Comparison of ENCODE assay signal across 1 fruit fly cellular context in the genomic region with DNA sequence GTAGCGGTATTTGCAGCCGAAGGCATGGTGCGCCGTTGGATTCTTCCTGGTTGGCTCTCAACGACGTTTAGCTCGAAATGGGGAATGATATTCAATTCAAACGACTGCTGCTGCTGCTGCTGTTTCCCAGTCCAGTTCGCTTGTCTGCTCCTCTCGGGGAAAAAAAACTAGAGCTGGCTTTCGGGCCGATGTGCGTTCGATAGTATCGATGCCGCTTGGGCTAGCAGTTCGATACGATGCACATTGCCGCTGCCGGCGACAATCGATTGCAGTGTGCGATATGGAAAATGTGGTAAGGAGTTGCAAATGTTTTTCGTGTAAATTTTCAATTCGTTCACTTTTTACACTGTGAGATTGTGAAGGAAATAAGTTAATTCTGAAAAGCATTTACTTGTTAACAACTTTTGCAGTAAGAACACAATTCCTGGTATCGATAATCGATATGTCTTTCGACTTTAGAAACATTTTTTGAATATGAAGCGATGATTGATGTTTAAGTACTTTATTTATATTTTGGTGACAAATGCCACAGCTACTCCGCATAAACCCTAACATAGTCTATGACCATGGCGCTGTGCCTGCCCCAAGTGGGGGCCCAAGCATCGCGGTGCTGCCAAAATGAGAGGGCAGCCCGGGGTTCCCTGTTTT.
A peak's percentile ranks its signal among the peaks of the same experiment; 100 is the strongest.
TF ChIP-seq lines count a peak whose summit lies in the region.

Capr (minus strand) TSS at position 339 of the 648 bp plus-strand sequence.

TF ChIP-seq in whole organism, embryonic, 481 proteins besides CTCF, POLR2A, EP300 and RAD21 (continued from another document and continues in another):
- TF ChIP-seq CG15011 (GFP tag; optimal IDR thresholded peaks at IDR 0.05; lab: Kevin White, UChicago) (no peak), Mes4 (GFP tag; optimal IDR thresholded peaks at IDR 0.05; lab: Kevin White, UChicago) (peak; percentile 30), tgo (GFP tag; IDR thresholded peaks at IDR 0.05; lab: Robert Waterston, UW) (no peak), CG3281 (GFP tag; optimal IDR thresholded peaks at IDR 0.05; lab: Kevin White, UChicago) (no peak), wor (GFP tag; IDR thresholded peaks at IDR 0.05; lab: Robert Waterston, UW) (no peak), ERR (GFP tag; optimal IDR thresholded peaks at IDR 0.05; lab: Kevin White, UChicago) (peak; percentile 32), D (optimal IDR thresholded peaks at IDR 0.05; lab: Kevin White, UChicago) (no peak), D (GFP tag; optimal IDR thresholded peaks at IDR 0.05; lab: Kevin White, UChicago) (no peak), eyg (GFP tag; optimal IDR thresholded peaks at IDR 0.05; lab: Kevin White, UChicago) (peak; percentile 8), Nf-YB (GFP tag; optimal IDR thresholded peaks at IDR 0.05; lab: Kevin White, UChicago) (no peak), chn (GFP tag; optimal IDR thresholded peaks at IDR 0.05; lab: Kevin White, UChicago) (no peak), bowl (GFP tag; IDR thresholded peaks at IDR 0.05; lab: Robert Waterston, UW) (no peak), schlank (tag; optimal IDR thresholded peaks at IDR 0.05; lab: Kevin White, UChicago) (no peak), CG14965 (GFP tag; optimal IDR thresholded peaks at IDR 0.05; lab: Kevin White, UChicago; ENCODE audit: borderline replicate concordance) (no peak), croc (GFP tag; conservative IDR thresholded peaks at IDR 0.05; lab: Robert Waterston, UW) (no peak), sisA (GFP tag; IDR thresholded peaks at IDR 0.05; lab: Robert Waterston, UW) (no peak), disco-r (GFP tag; optimal IDR thresholded peaks at IDR 0.05; lab: Kevin White, UChicago) (no peak), cwo (GFP tag; optimal IDR thresholded peaks at IDR 0.05; lab: Kevin White, UChicago) (no peak), E2f2 (GFP tag; IDR thresholded peaks at IDR 0.05; lab: Robert Waterston, UW) (peak; percentile 86), bsh (GFP tag; optimal IDR thresholded peaks at IDR 0.05; lab: Kevin White, UChicago) (peak in 1 of 2 experiments; percentile 15), CG11085 (GFP tag; IDR thresholded peaks at IDR 0.05; lab: Robert Waterston, UW) (no peak), D19A (tag; optimal IDR thresholded peaks at IDR 0.05; lab: Kevin White, UChicago) (no peak), Hr3 (GFP tag; optimal IDR thresholded peaks at IDR 0.05; lab: Kevin White, UChicago) (no peak), CG11695 (GFP tag; IDR thresholded peaks at IDR 0.05; lab: Robert Waterston, UW) (no peak), bcd (GFP tag; optimal IDR thresholded peaks at IDR 0.05; lab: Kevin White, UChicago) (peak; percentile 11), CG9932 (GFP tag; IDR thresholded peaks at IDR 0.05; lab: Robert Waterston, UW) (peak; percentile 84), esg (GFP tag; conservative IDR thresholded peaks at IDR 0.05; lab: Robert Waterston, UW) (no peak), scrt (GFP tag; optimal IDR thresholded peaks at IDR 0.05; lab: Kevin White, UChicago) (no peak), Lhr (GFP tag; optimal IDR thresholded peaks at IDR 0.05; lab: Kevin White, UChicago) (peak; percentile 37), luna (GFP tag; optimal IDR thresholded peaks at IDR 0.05; lab: Kevin White, UChicago) (peak; percentile 10), Deaf1 (tag; optimal IDR thresholded peaks at IDR 0.05; lab: Kevin White, UChicago) (peak; percentile 63), Dek (tag; optimal IDR thresholded peaks at IDR 0.05; lab: Kevin White, UChicago) (no peak), CG10431 (GFP tag; optimal IDR thresholded peaks at IDR 0.05; lab: Kevin White, UChicago) (no peak), toy (GFP tag; IDR thresholded peaks at IDR 0.05; lab: Robert Waterston, UW) (no peak), CG33557 (GFP tag; optimal IDR thresholded peaks at IDR 0.05; lab: Kevin White, UChicago) (no peak), CG18262 (tag; optimal IDR thresholded peaks at IDR 0.05; lab: Kevin White, UChicago) (peak; percentile 35), CG17802 (tag; optimal IDR thresholded peaks at IDR 0.05; lab: Kevin White, UChicago) (peak; percentile 14), CG6654 (GFP tag; optimal IDR thresholded peaks at IDR 0.05; lab: Kevin White, UChicago) (no peak), MBD-R2 (GFP tag; IDR thresholded peaks at IDR 0.05; lab: Robert Waterston, UW) (peak; percentile 83), CG18764 (GFP tag; optimal IDR thresholded peaks at IDR 0.05; lab: Kevin White, UChicago) (no peak), mam (GFP tag; optimal IDR thresholded peaks at IDR 0.05; lab: Kevin White, UChicago) (peak; percentile 64), ham (GFP tag; IDR thresholded peaks at IDR 0.05; lab: Robert Waterston, UW) (no peak), Eip74EF (GFP tag; optimal IDR thresholded peaks at IDR 0.05; lab: Kevin White, UChicago) (no peak), Trl (optimal IDR thresholded peaks at IDR 0.05; lab: Kevin White, UChicago) (no peak), Trl (GFP tag; optimal IDR thresholded peaks at IDR 0.05; lab: Kevin White, UChicago) (peak; percentile 39), nmo (GFP tag; optimal IDR thresholded peaks at IDR 0.05; lab: Kevin White, UChicago) (peak; percentile 55), NC2β (GFP tag; optimal IDR thresholded peaks at IDR 0.05; lab: Kevin White, UChicago) (no peak), crc (GFP tag; optimal IDR thresholded peaks at IDR 0.05; lab: Kevin White, UChicago) (no peak), CG15479 (GFP tag; optimal IDR thresholded peaks at IDR 0.05; lab: Kevin White, UChicago) (no peak), Sry-β (GFP tag; optimal IDR thresholded peaks at IDR 0.05; lab: Kevin White, UChicago) (no peak), CG6683 (GFP tag; optimal IDR thresholded peaks at IDR 0.05; lab: Kevin White, UChicago) (no peak), sob (GFP tag; IDR thresholded peaks at IDR 0.05; lab: Robert Waterston, UW) (peak; percentile 70), trh (GFP tag; optimal IDR thresholded peaks at IDR 0.05; lab: Kevin White, UChicago) (no peak), emc (GFP tag; optimal IDR thresholded peaks at IDR 0.05; lab: Kevin White, UChicago) (no peak), vvl (GFP tag; IDR thresholded peaks at IDR 0.05; lab: Robert Waterston, UW) (peak; percentile 53), psq (GFP tag; optimal IDR thresholded peaks at IDR 0.05; lab: Kevin White, UChicago) (no peak), sens-2 (GFP tag; IDR thresholded peaks at IDR 0.05; lab: Robert Waterston, UW) (no peak), mld (GFP tag; IDR thresholded peaks at IDR 0.05; lab: Robert Waterston, UW; ENCODE audit: partially characterized antibody) (peak; percentile 100), sqz (GFP tag; optimal IDR thresholded peaks at IDR 0.05; lab: Kevin White, UChicago) (peak; percentile 52), Doc2 (GFP tag; IDR thresholded peaks at IDR 0.05; lab: Robert Waterston, UW) (no peak), gt (GFP tag; IDR thresholded peaks at IDR 0.05; lab: Robert Waterston, UW) (no peak), nau (GFP tag; optimal IDR thresholded peaks at IDR 0.05; lab: Kevin White, UChicago) (no peak), Chrac-16 (GFP tag; optimal IDR thresholded peaks at IDR 0.05; lab: Kevin White, UChicago) (peak; percentile 5), slp2 (GFP tag; optimal IDR thresholded peaks at IDR 0.05; lab: Kevin White, UChicago) (no peak), CG8281 (tag; optimal IDR thresholded peaks at IDR 0.05; lab: Kevin White, UChicago) (no peak), Fer2 (tag; optimal IDR thresholded peaks at IDR 0.05; lab: Kevin White, UChicago) (no peak), sc (optimal IDR thresholded peaks at IDR 0.05; lab: Kevin White, UChicago) (no peak), sc (GFP tag; optimal IDR thresholded peaks at IDR 0.05; lab: Kevin White, UChicago) (no peak), CG6272 (GFP tag; IDR thresholded peaks at IDR 0.05; lab: Robert Waterston, UW) (peak; percentile 83), chm (GFP tag; IDR thresholded peaks at IDR 0.05; lab: Robert Waterston, UW) (0 out of 2 replicates have a peak, but pooled peaks have one; percentile 22), dmrt11E (tag; optimal IDR thresholded peaks at IDR 0.05; lab: Kevin White, UChicago) (no peak), ap (GFP tag; IDR thresholded peaks at IDR 0.05; lab: Robert Waterston, UW) (no peak), zfh2 (GFP tag; optimal IDR thresholded peaks at IDR 0.05; lab: Kevin White, UChicago) (peak; percentile 54), ttk (GFP tag; IDR thresholded peaks at IDR 0.05; lab: Robert Waterston, UW) (no peak), CG7839 (tag; optimal IDR thresholded peaks at IDR 0.05; lab: Kevin White, UChicago) (peak; percentile 13), CG8290 (GFP tag; optimal IDR thresholded peaks at IDR 0.05; lab: Kevin White, UChicago) (peak; percentile 10), CG8290 (tag; optimal IDR thresholded peaks at IDR 0.05; lab: Kevin White, UChicago) (peak; percentile 55 to 79), fd64A (GFP tag; optimal IDR thresholded peaks at IDR 0.05; lab: Kevin White, UChicago) (no peak), CG2875 (GFP tag; optimal IDR thresholded peaks at IDR 0.05; lab: Kevin White, UChicago) (no peak), CG10267 (tag; optimal IDR thresholded peaks at IDR 0.05; lab: Kevin White, UChicago) (peak; percentile 56), Dad (GFP tag; optimal IDR thresholded peaks at IDR 0.05; lab: Kevin White, UChicago) (peak; percentile 37), Xbp1 (GFP tag; optimal IDR thresholded peaks at IDR 0.05; lab: Kevin White, UChicago) (peak; percentile 41), CG12942 (GFP tag; optimal IDR thresholded peaks at IDR 0.05; lab: Kevin White, UChicago) (no peak), CG7745 (tag; optimal IDR thresholded peaks at IDR 0.05; lab: Kevin White, UChicago) (no peak), BEAF-32 (GFP tag; optimal IDR thresholded peaks at IDR 0.05; lab: Kevin White, UChicago) (peak; percentile 99), rib (GFP tag; IDR thresholded peaks at IDR 0.05; lab: Robert Waterston, UW) (peak; percentile 64; the same call in 1 of the 2 replicates), sug (tag; optimal IDR thresholded peaks at IDR 0.05; lab: Kevin White, UChicago) (peak; percentile 34), CG17912 (GFP tag; optimal IDR thresholded peaks at IDR 0.05; lab: Kevin White, UChicago) (no peak), Atf3 (GFP tag; optimal IDR thresholded peaks at IDR 0.05; lab: Kevin White, UChicago) (no peak), CG8359 (GFP tag; optimal IDR thresholded peaks at IDR 0.05; lab: Kevin White, UChicago; ENCODE audit: borderline replicate concordance) (no peak), lilli (GFP tag; optimal IDR thresholded peaks at IDR 0.05; lab: Kevin White, UChicago) (peak; percentile 55), CG8089 (GFP tag; optimal IDR thresholded peaks at IDR 0.05; lab: Kevin White, UChicago) (no peak), CG17186 (GFP tag; optimal IDR thresholded peaks at IDR 0.05; lab: Kevin White, UChicago) (peak; percentile 93), wdn (GFP tag; IDR thresholded peaks at IDR 0.05; lab: Robert Waterston, UW) (no peak), CG5180 (GFP tag; optimal IDR thresholded peaks at IDR 0.05; lab: Kevin White, UChicago) (no peak), lab (GFP tag; optimal IDR thresholded peaks at IDR 0.05; lab: Kevin White, UChicago) (no peak), tap (tag; optimal IDR thresholded peaks at IDR 0.05; lab: Kevin White, UChicago) (no peak), MESR4 (GFP tag; optimal IDR thresholded peaks at IDR 0.05; lab: Kevin White, UChicago) (peak; percentile 82), chif (GFP tag; optimal IDR thresholded peaks at IDR 0.05; lab: Kevin White, UChicago) (peak in 1 of 2 experiments; percentile 18), CG8924 (tag; optimal IDR thresholded peaks at IDR 0.05; lab: Kevin White, UChicago) (peak; percentile 6), CG15269 (tag; optimal IDR thresholded peaks at IDR 0.05; lab: Kevin White, UChicago) (no peak), Dbx (GFP tag; IDR thresholded peaks at IDR 0.05; lab: Robert Waterston, UW) (peak; percentile 73; the same call in 2 of the 3 replicates), corto (GFP tag; optimal IDR thresholded peaks at IDR 0.05; lab: Kevin White, UChicago) (no peak), bigmax (GFP tag; optimal IDR thresholded peaks at IDR 0.05; lab: Kevin White, UChicago) (peak; percentile 6), CG7271 (tag; optimal IDR thresholded peaks at IDR 0.05; lab: Kevin White, UChicago) (no peak), Max (GFP tag; optimal IDR thresholded peaks at IDR 0.05; lab: Kevin White, UChicago) (no peak), vnd (GFP tag; IDR thresholded peaks at IDR 0.05; lab: Robert Waterston, UW; ENCODE audit: partially characterized antibody) (peak; percentile 100), jing (GFP tag; optimal IDR thresholded peaks at IDR 0.05; lab: Kevin White, UChicago) (no peak), Hand (GFP tag; optimal IDR thresholded peaks at IDR 0.05; lab: Kevin White, UChicago) (no peak), CoRest (tag; optimal IDR thresholded peaks at IDR 0.05; lab: Kevin White, UChicago) (peak; percentile 34), CG11560 (tag; IDR thresholded peaks at IDR 0.05; lab: Robert Waterston, UW) (peak; percentile 60; the same call in 2 of the 3 replicates), Ravus (GFP tag; IDR thresholded peaks at IDR 0.05; lab: Robert Waterston, UW) (no peak), Asciz (GFP tag; optimal IDR thresholded peaks at IDR 0.05; lab: Kevin White, UChicago) (no peak), gem (tag; optimal IDR thresholded peaks at IDR 0.05; lab: Kevin White, UChicago) (no peak), Dp (GFP tag; optimal IDR thresholded peaks at IDR 0.05; lab: Kevin White, UChicago) (peak; percentile 78), CG11398 (GFP tag; optimal IDR thresholded peaks at IDR 0.05; lab: Kevin White, UChicago) (peak; percentile 6), Blimp-1 (GFP tag; optimal IDR thresholded peaks at IDR 0.05; lab: Kevin White, UChicago) (no peak), dpn (GFP tag; optimal IDR thresholded peaks at IDR 0.05; lab: Kevin White, UChicago) (peak in 1 of 2 experiments; percentile 23), gcm (GFP tag; optimal IDR thresholded peaks at IDR 0.05; lab: Kevin White, UChicago) (no peak), NC2α (GFP tag; optimal IDR thresholded peaks at IDR 0.05; lab: Kevin White, UChicago) (no peak), CrebB (tag; optimal IDR thresholded peaks at IDR 0.05; lab: Kevin White, UChicago) (no peak), amos (GFP tag; IDR thresholded peaks at IDR 0.05; lab: Robert Waterston, UW; ENCODE audit: partially characterized antibody) (peak; percentile 100), CG31388 (GFP tag; optimal IDR thresholded peaks at IDR 0.05; lab: Kevin White, UChicago) (no peak), gfzf (GFP tag; optimal IDR thresholded peaks at IDR 0.05; lab: Kevin White, UChicago) (peak; percentile 38), pum (GFP tag; optimal IDR thresholded peaks at IDR 0.05; lab: Kevin White, UChicago) (peak; percentile 10), NFAT (GFP tag; IDR thresholded peaks at IDR 0.05; lab: Robert Waterston, UW) (peak; percentile 68; the same call in 1 of the 2 replicates), CG17361 (GFP tag; IDR thresholded peaks at IDR 0.05; lab: Robert Waterston, UW) (0 out of 3 replicates have a peak, but pooled peaks have one; percentile 18)
